Fruit fly (Drosophila melanogaster): Measurements from ENCODE around the gene Polr3D.

Gene Polr3D

dm6 chr3L:18062959-18063510 lies 46.3 kb downstream of the Polr3D start (continued):
- TF ChIP-seq ase (GFP tag; IDR thresholded peaks at IDR 0.05) (no peak), CG8478 (optimal IDR thresholded peaks at IDR 0.05) (no peak), ERR (GFP tag; optimal IDR thresholded peaks at IDR 0.05) (no peak), mld (GFP tag; IDR thresholded peaks at IDR 0.05; ENCODE audit: partially characterized antibody) (no peak), pita (GFP tag; optimal IDR thresholded peaks at IDR 0.05) (no peak), Taf1 (GFP tag; IDR thresholded peaks at IDR 0.05) (no peak), Kr (GFP tag; optimal IDR thresholded peaks at IDR 0.05) (no peak), al (GFP tag; IDR thresholded peaks at IDR 0.05) (no peak), bcd (GFP tag; optimal IDR thresholded peaks at IDR 0.05) (peak; percentile 21), Rx (GFP tag; IDR thresholded peaks at IDR 0.05) (no peak), CG8924 (tag; optimal IDR thresholded peaks at IDR 0.05) (no peak), tap (tag; optimal IDR thresholded peaks at IDR 0.05) (no peak), CG34376 (GFP tag; optimal IDR thresholded peaks at IDR 0.05) (no peak), D (optimal IDR thresholded peaks at IDR 0.05) (no peak), D (GFP tag; optimal IDR thresholded peaks at IDR 0.05) (peak; percentile 14), croc (GFP tag; conservative IDR thresholded peaks at IDR 0.05) (no peak), Antp (GFP tag; optimal IDR thresholded peaks at IDR 0.05) (no peak), slou (GFP tag; optimal IDR thresholded peaks at IDR 0.05) (no peak), CG32532 (GFP tag; IDR thresholded peaks at IDR 0.05) (peak; percentile 57; the same call in 1 of the 2 replicates), CG18011 (GFP tag; optimal IDR thresholded peaks at IDR 0.05) (no peak), CG11695 (GFP tag; IDR thresholded peaks at IDR 0.05) (peak; percentile 47; the same call in 2 of the 3 replicates), CG10462 (GFP tag; optimal IDR thresholded peaks at IDR 0.05) (no peak), Hr78 (GFP tag; optimal IDR thresholded peaks at IDR 0.05) (peak in 1 of 2 experiments; percentile 4), peb (GFP tag; IDR thresholded peaks at IDR 0.05) (no peak), dpn (GFP tag; optimal IDR thresholded peaks at IDR 0.05) (peak in 1 of 2 experiments; percentile 17), Usf (GFP tag; optimal IDR thresholded peaks at IDR 0.05) (no peak), Vsx1 (GFP tag; optimal IDR thresholded peaks at IDR 0.05) (no peak), CG10959 (GFP tag; IDR thresholded peaks at IDR 0.05) (no peak), Fer1 (GFP tag; optimal IDR thresholded peaks at IDR 0.05) (no peak), hb (GFP tag; IDR thresholded peaks at IDR 0.05; ENCODE audit: partially characterized antibody) (no peak), slp2 (GFP tag; optimal IDR thresholded peaks at IDR 0.05) (no peak), Oli (tag; optimal IDR thresholded peaks at IDR 0.05) (peak; percentile 32), B-H2 (GFP tag; optimal IDR thresholded peaks at IDR 0.05) (no peak), ato (GFP tag; IDR thresholded peaks at IDR 0.05; ENCODE audit: partially characterized antibody) (no peak), CG11093 (GFP tag; IDR thresholded peaks at IDR 0.05) (no peak), shn (GFP tag; optimal IDR thresholded peaks at IDR 0.05) (no peak), CG2202 (tag; optimal IDR thresholded peaks at IDR 0.05) (no peak), run (tag; optimal IDR thresholded peaks at IDR 0.05) (no peak), CG1832 (GFP tag; optimal IDR thresholded peaks at IDR 0.05) (no peak), ems (GFP tag; optimal IDR thresholded peaks at IDR 0.05) (no peak), CG12299 (tag; optimal IDR thresholded peaks at IDR 0.05) (no peak), Awh (GFP tag; IDR thresholded peaks at IDR 0.05) (no peak), CG5180 (GFP tag; optimal IDR thresholded peaks at IDR 0.05) (no peak), Eip74EF (GFP tag; optimal IDR thresholded peaks at IDR 0.05) (no peak), Camta (GFP tag; optimal IDR thresholded peaks at IDR 0.05) (no peak), Bteb2 (GFP tag; optimal IDR thresholded peaks at IDR 0.05) (no peak), cad (GFP tag; optimal IDR thresholded peaks at IDR 0.05) (no peak), ttk (GFP tag; IDR thresholded peaks at IDR 0.05) (no peak)
